Worm (Caenorhabditis elegans): ENCODE results near the gene C16C8.20.
A peak's percentile ranks its signal among the peaks of the same experiment; 100 is the strongest.

C16C8.20 gene

DNA sequence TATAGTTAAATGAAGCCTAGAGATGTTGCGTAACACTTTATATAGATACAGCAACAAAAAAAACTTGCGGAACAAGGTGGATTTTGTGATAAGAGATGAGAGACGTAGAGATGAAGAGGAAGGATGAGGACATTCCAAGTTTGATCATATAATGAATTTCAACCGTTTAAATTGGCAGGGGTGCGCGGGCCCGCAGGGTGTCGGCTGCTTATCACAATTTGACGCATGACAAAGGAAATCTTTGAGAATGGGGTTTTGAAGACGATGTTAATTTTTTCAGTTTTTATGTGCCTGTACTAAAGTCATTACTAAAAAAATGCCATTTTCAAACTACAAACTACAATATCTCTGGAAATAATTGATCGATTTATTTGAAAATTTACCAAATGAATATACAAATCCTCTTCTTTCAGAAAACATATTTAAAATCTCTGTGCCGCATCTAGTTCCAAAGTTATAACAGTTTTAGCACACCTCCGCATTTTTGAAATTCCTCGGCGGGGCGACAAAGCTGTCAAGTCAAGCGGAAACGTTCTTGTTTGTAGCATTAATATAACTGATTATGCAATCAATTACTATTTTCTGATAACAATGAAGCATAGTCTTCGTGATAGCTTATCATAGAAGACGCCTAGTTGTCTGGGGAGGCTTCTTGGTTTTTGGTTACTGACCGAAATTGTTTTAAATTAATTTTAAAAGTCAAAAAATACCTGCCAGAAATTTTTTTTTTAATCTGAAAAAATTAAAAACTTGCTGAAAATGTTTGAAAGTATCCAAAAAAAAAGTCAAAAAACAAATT is 6.7 kb upstream of the C16C8.20 start:
- TF ChIP-seq pqm-1 (tag; optimal IDR thresholded peaks at IDR 0.05) (peak; percentile 57), elt-2 (tag; optimal IDR thresholded peaks at IDR 0.05) (peak; percentile 89), nhr-28 (tag; optimal IDR thresholded peaks at IDR 0.05) (no peak), snpc-4 (tag; optimal IDR thresholded peaks at IDR 0.05) (peak; percentile 57), pha-4 (tag; optimal IDR thresholded peaks at IDR 0.05) (no peak)

DNA sequence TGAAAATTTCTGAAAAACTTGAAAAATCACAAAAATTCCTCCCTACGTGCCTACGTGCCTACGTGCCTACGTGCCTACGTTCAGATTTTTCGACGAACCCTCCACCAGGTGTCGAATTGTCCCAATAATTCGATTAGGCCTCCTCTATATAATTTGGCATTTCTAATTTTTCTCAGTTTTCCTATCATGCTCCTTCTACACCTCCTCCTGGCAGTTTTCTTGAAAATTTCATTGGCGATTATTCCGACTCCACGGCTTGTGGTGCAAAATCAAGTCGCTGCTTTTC is 6.2 kb upstream of the C16C8.20 start, which contains the start of gene C16C8.17:
Gene C16C8.17, plus strand, starts transcription at position 187 of the 286 bp plus-strand sequence.
- TF ChIP-seq fkh-2 (tag; optimal IDR thresholded peaks at IDR 0.05) (no peak), hmg-11 (tag; optimal IDR thresholded peaks at IDR 0.05) (no peak), elt-2 (tag; optimal IDR thresholded peaks at IDR 0.05) (no peak), nhr-25 (tag; optimal IDR thresholded peaks at IDR 0.05) (no peak), nhr-11 (tag; optimal IDR thresholded peaks at IDR 0.05) (no peak), mdl-1 (tag; optimal IDR thresholded peaks at IDR 0.05) (no peak), elt-1 (tag; optimal IDR thresholded peaks at IDR 0.05) (no peak), nhr-43 (tag; optimal IDR thresholded peaks at IDR 0.05; ENCODE audit: poor library complexity, severe bottlenecking) (no peak), nhr-67 (tag; optimal IDR thresholded peaks at IDR 0.05) (no peak), egl-5 (tag; optimal IDR thresholded peaks at IDR 0.05) (no peak), aly-2 (tag; optimal IDR thresholded peaks at IDR 0.05) (no peak), fos-1 (tag; optimal IDR thresholded peaks at IDR 0.05) (no peak)

DNA sequence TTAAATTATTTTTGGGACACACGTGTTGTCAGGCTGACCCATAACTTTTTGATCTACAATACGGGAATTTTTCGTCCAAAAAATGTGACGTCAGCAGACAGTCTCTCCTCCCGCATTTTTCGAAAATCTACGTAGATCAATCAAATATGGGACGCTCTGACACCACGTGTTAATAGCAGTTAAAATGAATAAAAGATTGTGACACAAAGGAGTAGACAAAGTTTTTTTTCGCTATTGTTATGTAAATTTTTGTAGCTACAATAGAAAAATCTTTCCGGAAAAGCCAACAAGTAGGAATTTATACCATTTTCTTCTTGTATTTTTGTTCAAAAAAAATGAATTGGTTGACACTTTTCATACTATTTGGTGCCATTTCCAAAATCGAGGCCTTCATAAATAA is 5.4 kb upstream of the C16C8.20 start, which contains the start of gene C16C8.27:
Gene C16C8.27, plus strand, starts transcription at position 301 of the 400 bp plus-strand sequence.
- TF ChIP-seq ama-1 (optimal IDR thresholded peaks at IDR 0.05) (no peak), nhr-77 (tag; optimal IDR thresholded peaks at IDR 0.05) (no peak), ZK546.5 (tag; optimal IDR thresholded peaks at IDR 0.05) (no peak)

DNA sequence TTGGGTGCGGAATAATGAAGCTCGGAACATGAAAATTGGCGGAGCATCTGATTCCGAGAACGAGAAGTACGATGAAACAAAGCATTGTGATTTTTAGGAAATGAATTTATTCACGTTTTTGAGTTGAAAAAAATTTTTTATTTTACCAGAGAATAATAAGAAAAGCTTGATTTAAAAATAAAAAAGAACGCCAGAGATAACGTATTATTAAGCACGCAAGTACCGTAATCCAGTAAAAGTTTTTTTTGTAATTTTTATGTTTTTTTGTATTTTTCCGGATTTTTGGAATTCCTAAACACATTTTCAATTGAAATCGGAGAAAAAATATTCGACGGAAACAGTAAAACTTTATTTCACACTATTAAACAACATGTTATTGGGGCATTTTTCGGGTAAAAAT is 3.6 kb upstream of the C16C8.20 start, which contains the start of gene C16C8.22:
Gene C16C8.22, minus strand, starts transcription at position 101 of the 400 bp plus-strand sequence.
- TF ChIP-seq lsy-12 (tag; optimal IDR thresholded peaks at IDR 0.05), result no peak
- TF ChIP-seq fkh-10 (GFP tag; optimal IDR thresholded peaks at IDR 0.05), result no peak
- no peak for TF ChIP-seq ztf-11 (tag; optimal IDR thresholded peaks at IDR 0.05)
- TF ChIP-seq lin-39 (tag; optimal IDR thresholded peaks at IDR 0.05), result no peak
- TF ChIP-seq nfya-1 (tag; optimal IDR thresholded peaks at IDR 0.05; ENCODE audit: insufficient read depth), result no peak
- no peak for TF ChIP-seq ZK546.5 (tag; optimal IDR thresholded peaks at IDR 0.05)
- no peak for TF ChIP-seq nhr-76 (tag; optimal IDR thresholded peaks at IDR 0.05)
- no peak for TF ChIP-seq mdl-1 (tag; optimal IDR thresholded peaks at IDR 0.05)
- TF ChIP-seq nhr-237 (tag; optimal IDR thresholded peaks at IDR 0.05), result no peak
- no peak for TF ChIP-seq skn-1 (tag; optimal IDR thresholded peaks at IDR 0.05)
- no peak for TF ChIP-seq ztf-4 (tag; optimal IDR thresholded peaks at IDR 0.05)
- TF ChIP-seq fos-1 (tag; optimal IDR thresholded peaks at IDR 0.05), result no peak
- no peak for TF ChIP-seq daf-12 (tag; optimal IDR thresholded peaks at IDR 0.05)

DNA sequence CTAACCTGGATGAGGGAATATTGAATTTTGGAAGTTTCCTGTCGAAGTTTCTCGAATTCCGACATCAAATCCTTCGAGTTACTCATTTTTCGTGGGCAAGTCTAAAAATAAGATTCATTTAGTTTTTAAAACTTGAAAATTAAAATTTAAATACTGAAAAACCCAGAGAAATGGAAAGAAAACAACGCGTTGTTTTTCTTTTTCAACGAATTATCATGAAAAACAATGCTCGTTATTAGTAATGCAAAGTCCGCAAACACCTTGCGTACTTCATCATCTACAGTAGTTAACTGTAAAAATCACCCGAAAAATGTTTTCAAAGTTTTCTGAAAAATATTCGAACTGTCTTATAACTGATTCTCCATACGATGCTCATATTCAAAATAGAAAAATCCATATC is 2.5 kb upstream of the C16C8.20 start, which contains the start of gene C16C8.4:
Gene C16C8.4, minus strand, starts transcription at position 101 of the 400 bp plus-strand sequence.
- TF ChIP-seq ama-1 (optimal IDR thresholded peaks at IDR 0.05) (no peak), ztf-11 (tag; optimal IDR thresholded peaks at IDR 0.05) (no peak), lsy-12 (tag; optimal IDR thresholded peaks at IDR 0.05) (no peak), lin-39 (tag; optimal IDR thresholded peaks at IDR 0.05) (no peak), egl-27 (tag; optimal IDR thresholded peaks at IDR 0.05) (no peak), R02D3.7 (tag; optimal IDR thresholded peaks at IDR 0.05) (no peak), ceh-16 (tag; optimal IDR thresholded peaks at IDR 0.05) (no peak), fos-1 (tag; optimal IDR thresholded peaks at IDR 0.05) (no peak), nhr-11 (tag; optimal IDR thresholded peaks at IDR 0.05) (no peak), nfya-1 (tag; optimal IDR thresholded peaks at IDR 0.05; ENCODE audit: insufficient read depth) (no peak), nhr-23 (tag; optimal IDR thresholded peaks at IDR 0.05) (no peak)
